Worm (Caenorhabditis elegans): ENCODE measurements around the gene eif-3.B.

eif-3.B gene

DNA sequence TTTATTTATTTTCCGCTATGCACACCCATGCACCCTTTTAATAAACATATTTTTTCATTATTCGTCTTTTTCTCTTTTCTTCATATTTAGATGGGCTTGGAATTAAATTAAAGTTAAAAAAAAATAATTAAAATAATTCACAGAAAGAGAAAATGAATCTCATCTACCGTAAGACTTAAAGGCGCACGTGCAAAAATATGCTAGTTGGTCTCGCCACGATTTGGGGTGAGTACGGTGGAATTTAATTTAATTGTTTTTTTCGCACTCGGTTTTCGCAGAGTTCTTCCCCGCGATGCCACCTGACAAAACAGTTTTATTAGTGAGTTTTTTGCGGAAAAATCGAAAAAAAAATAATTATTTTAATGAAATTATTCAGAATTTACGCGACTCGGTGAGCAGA is 17.1 kb upstream of the eif-3.B start, which contains the start of gene Y54E2A.8:
Gene Y54E2A.8, plus strand, starts transcription at position 254 of the 400 bp plus-strand sequence.
- TF ChIP-seq lsy-12 (tag; optimal IDR thresholded peaks at IDR 0.05): no peak
- TF ChIP-seq skn-1 (tag; optimal IDR thresholded peaks at IDR 0.05): no peak
- TF ChIP-seq tbx-2 (tag; optimal IDR thresholded peaks at IDR 0.05): no peak
- TF ChIP-seq ama-1 (optimal IDR thresholded peaks at IDR 0.05): no peak
- TF ChIP-seq R02D3.7 (tag; optimal IDR thresholded peaks at IDR 0.05): no peak
- no peak for TF ChIP-seq sea-2 (GFP tag; optimal IDR thresholded peaks at IDR 0.05)
- TF ChIP-seq fkh-10 (GFP tag; optimal IDR thresholded peaks at IDR 0.05): no peak
- no peak for TF ChIP-seq lin-15B (tag; optimal IDR thresholded peaks at IDR 0.05)
- no peak for TF ChIP-seq nfya-1 (tag; optimal IDR thresholded peaks at IDR 0.05; ENCODE audit: insufficient read depth)
- no peak for TF ChIP-seq daf-12 (tag; optimal IDR thresholded peaks at IDR 0.05)
- no peak for TF ChIP-seq aly-2 (tag; optimal IDR thresholded peaks at IDR 0.05)
- TF ChIP-seq nhr-77 (tag; optimal IDR thresholded peaks at IDR 0.05): no peak
- TF ChIP-seq nhr-25 (tag; optimal IDR thresholded peaks at IDR 0.05): no peak
- no peak for TF ChIP-seq mdl-1 (tag; optimal IDR thresholded peaks at IDR 0.05)

DNA sequence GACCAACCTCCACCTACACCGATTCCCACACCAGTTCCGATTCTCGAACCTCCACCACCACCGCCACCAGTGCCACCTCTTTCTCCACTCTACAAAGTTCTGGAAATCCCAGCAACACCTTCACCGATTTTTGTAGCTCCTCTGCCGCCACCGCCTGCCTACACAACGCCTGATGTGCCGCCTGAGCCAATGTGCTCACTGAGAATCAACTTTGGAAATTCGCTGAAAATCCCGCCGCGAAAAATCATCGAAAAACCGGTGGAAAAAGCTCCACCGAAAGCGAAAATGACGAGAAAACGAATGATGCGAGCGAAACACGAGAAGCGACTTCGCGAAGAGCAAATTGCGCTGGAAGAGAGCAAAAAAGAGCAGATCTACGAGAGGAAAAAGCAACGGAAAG is 15.4 kb upstream of the eif-3.B start:
- TF ChIP-seq nhr-23 (tag; optimal IDR thresholded peaks at IDR 0.05) (no peak), ceh-28 (tag; optimal IDR thresholded peaks at IDR 0.05) (no peak), elt-3 (tag; optimal IDR thresholded peaks at IDR 0.05) (no peak), ceh-82 (tag; optimal IDR thresholded peaks at IDR 0.05) (no peak), daf-12 (tag; optimal IDR thresholded peaks at IDR 0.05) (no peak), pha-4 (tag; optimal IDR thresholded peaks at IDR 0.05) (no peak), eor-1 (tag; optimal IDR thresholded peaks at IDR 0.05) (no peak), nhr-77 (tag; optimal IDR thresholded peaks at IDR 0.05) (no peak), lin-15B (tag; optimal IDR thresholded peaks at IDR 0.05) (no peak), unc-39 (tag; optimal IDR thresholded peaks at IDR 0.05) (no peak), jun-1 (tag; optimal IDR thresholded peaks at IDR 0.05) (no peak), tbx-2 (tag; optimal IDR thresholded peaks at IDR 0.05) (no peak)

DNA sequence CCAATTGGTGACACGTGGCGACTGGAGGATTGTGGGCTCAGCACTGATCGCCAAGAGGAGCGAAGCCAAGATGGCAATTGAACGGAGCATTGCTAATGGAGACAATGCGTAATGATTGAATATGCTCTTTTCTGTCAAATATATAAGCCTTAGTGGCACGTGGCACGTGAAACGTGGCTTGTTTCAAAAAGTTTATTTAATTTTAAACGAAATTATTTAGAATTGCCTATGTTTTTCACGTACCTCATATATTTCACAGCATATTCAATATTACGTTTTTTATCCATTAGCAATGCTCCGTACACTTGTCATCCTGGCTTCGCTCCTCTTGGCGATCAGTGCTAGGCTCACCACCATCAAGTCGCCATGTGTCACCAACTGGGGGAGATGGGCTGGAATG is 9.3 kb upstream of the eif-3.B start, which contains the start of gene Y54E2A.9:
Gene Y54E2A.9, minus strand, starts transcription at position 101 of the 400 bp plus-strand sequence.
- no peak for TF ChIP-seq nhr-23 (tag; optimal IDR thresholded peaks at IDR 0.05)
- TF ChIP-seq nhr-76 (tag; optimal IDR thresholded peaks at IDR 0.05): no peak
- TF ChIP-seq pha-4 (tag; optimal IDR thresholded peaks at IDR 0.05): no peak
- TF ChIP-seq sea-2 (GFP tag; optimal IDR thresholded peaks at IDR 0.05): no peak

DNA sequence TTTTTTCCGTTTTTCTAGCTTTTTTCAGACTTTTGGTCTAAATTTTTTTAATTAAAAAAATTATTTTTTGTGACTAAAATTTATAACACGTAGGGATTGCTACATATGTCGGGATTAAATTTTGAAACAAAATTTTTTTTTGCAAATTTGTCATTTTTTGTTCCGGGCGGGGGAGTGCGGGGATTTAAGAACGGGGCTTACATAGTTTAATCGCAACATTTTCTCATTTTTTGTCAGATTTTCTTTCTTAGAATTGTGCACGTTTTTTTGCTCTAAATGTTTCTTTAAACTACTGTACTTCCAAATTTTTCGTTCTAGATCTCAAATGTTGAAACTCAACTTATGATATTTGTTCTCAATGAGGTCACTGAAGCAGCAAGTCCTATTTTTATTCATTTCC is 4.5 kb upstream of the eif-3.B start, which contains the start of gene Y54E2A.10:
Gene Y54E2A.10, plus strand, starts transcription at position 301 of the 400 bp plus-strand sequence.
- TF ChIP-seq unc-39 (tag; optimal IDR thresholded peaks at IDR 0.05): no peak
- no peak for TF ChIP-seq ceh-82 (tag; optimal IDR thresholded peaks at IDR 0.05)
- TF ChIP-seq nhr-12 (tag; optimal IDR thresholded peaks at IDR 0.05): no peak
- no peak for TF ChIP-seq eor-1 (tag; optimal IDR thresholded peaks at IDR 0.05)
- TF ChIP-seq unc-62 (GFP tag; optimal IDR thresholded peaks at IDR 0.05): no peak
- TF ChIP-seq aly-2 (tag; optimal IDR thresholded peaks at IDR 0.05): no peak
- no peak for TF ChIP-seq ceh-28 (tag; optimal IDR thresholded peaks at IDR 0.05)
- TF ChIP-seq snpc-4 (tag; optimal IDR thresholded peaks at IDR 0.05): no peak

DNA sequence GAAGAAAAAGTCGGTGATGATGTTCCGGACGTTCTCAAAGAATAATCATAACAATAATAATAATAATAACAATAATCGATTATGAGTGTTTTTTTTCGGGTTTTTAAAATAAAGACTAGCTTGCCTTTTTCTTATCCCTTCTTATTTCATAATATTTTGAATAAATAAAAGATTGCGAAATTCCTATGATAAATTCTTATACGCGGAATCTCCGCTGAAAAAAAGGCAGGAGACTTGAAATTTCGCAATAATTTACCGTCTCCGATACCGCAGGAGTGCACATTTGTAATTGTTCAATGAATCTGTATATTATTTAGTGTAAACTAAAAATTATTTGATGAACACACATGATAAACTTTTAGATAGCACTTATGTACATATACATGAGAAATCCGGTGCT is 2.7 kb upstream of the eif-3.B start:
- TF ChIP-seq nfya-1 (tag; optimal IDR thresholded peaks at IDR 0.05; ENCODE audit: insufficient read depth) (no peak), nhr-25 (tag; optimal IDR thresholded peaks at IDR 0.05) (no peak), daf-12 (tag; optimal IDR thresholded peaks at IDR 0.05) (no peak), lin-15B (tag; optimal IDR thresholded peaks at IDR 0.05) (no peak), fos-1 (tag; optimal IDR thresholded peaks at IDR 0.05) (no peak), jun-1 (tag; optimal IDR thresholded peaks at IDR 0.05) (no peak), eor-1 (tag; optimal IDR thresholded peaks at IDR 0.05) (no peak), ztf-4 (tag; optimal IDR thresholded peaks at IDR 0.05) (no peak), nhr-28 (tag; optimal IDR thresholded peaks at IDR 0.05) (no peak)

DNA sequence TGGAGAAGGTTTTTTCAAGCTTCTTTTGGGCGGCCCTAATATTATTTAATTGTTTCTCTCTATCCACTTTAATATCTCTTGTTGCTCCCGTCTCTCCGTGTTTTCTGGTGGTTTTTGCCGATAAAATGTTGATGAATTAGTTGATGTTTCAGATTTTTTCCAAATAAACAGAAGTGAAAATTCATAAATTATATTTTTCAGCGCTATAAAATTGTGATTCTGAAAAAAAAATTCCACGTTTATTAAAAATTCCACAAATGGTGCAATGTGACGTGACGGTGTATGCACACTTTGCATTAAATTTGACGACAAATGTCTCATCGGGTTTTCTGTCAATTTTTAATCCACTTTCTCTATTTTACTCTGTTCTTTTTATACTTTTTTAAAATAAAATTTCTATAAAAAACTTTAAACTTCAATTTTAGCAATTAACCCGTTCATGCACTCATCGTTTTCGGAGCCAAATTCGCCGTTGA is 2.9 kb downstream of the eif-3.B start, which contains the start of gene tbc-20:
Gene tbc-20, plus strand, starts transcription at position 426 of the 476 bp plus-strand sequence.
- TF ChIP-seq nhr-77 (tag; optimal IDR thresholded peaks at IDR 0.05) (peak; percentile 32), nhr-43 (tag; optimal IDR thresholded peaks at IDR 0.05; ENCODE audit: poor library complexity, severe bottlenecking) (peak; percentile 10), pqm-1 (tag; optimal IDR thresholded peaks at IDR 0.05) (peak; percentile 4), nhr-23 (tag; optimal IDR thresholded peaks at IDR 0.05) (peak; percentile 8), R02D3.7 (tag; optimal IDR thresholded peaks at IDR 0.05) (no peak), skn-1 (tag; optimal IDR thresholded peaks at IDR 0.05) (peak; percentile 24), nhr-237 (tag; optimal IDR thresholded peaks at IDR 0.05) (no peak), snpc-4 (tag; optimal IDR thresholded peaks at IDR 0.05) (peak; percentile 40), lsy-12 (tag; optimal IDR thresholded peaks at IDR 0.05) (no peak), elt-2 (tag; optimal IDR thresholded peaks at IDR 0.05) (peak; percentile 8), hmg-11 (tag; optimal IDR thresholded peaks at IDR 0.05) (peak; percentile 29), nfya-1 (tag; optimal IDR thresholded peaks at IDR 0.05; ENCODE audit: insufficient read depth) (peak; percentile 15), pha-4 (tag; optimal IDR thresholded peaks at IDR 0.05) (peak; percentile 57)
